Fruit fly (Drosophila melanogaster): Measurements from ENCODE around the gene CG43094.

- TF ChIP-seq Sox102F (GFP tag; optimal IDR thresholded peaks at IDR 0.05), result no peak
- TF ChIP-seq CG9139 (GFP tag; optimal IDR thresholded peaks at IDR 0.05), result no peak
- TF ChIP-seq CG32006 (GFP tag; optimal IDR thresholded peaks at IDR 0.05), result no peak
- no peak for TF ChIP-seq net (GFP tag; optimal IDR thresholded peaks at IDR 0.05)
- no peak for TF ChIP-seq CG11762 (GFP tag; optimal IDR thresholded peaks at IDR 0.05; ENCODE audit: insufficient read depth)
- no peak for TF ChIP-seq Hr4 (GFP tag; optimal IDR thresholded peaks at IDR 0.05)
- TF ChIP-seq Gug (GFP tag; IDR thresholded peaks at IDR 0.05), result no peak
These were observed 29.9 kb downstream of the CG43094 start, which contains the start of the genes Dcr-1 and CG6985 for dm6 chr3R:22740930-22741329.
